In genomic region chr3R:18719767-18720341, dm6 we compare ENCODE assay signal across 5 fruit fly cellular contexts.
TF ChIP-seq lines count a peak whose summit lies in the region.

No protein-coding gene starts in this region.

- peak; percentile 32 for TF ChIP-seq CTCF in whole organism, embryonic (GFP tag; optimal IDR thresholded peaks at IDR 0.05; lab: Kevin White, UChicago)

TF ChIP-seq in whole organism, adult, 20 proteins besides CTCF, POLR2A, EP300 and RAD21:
- peak; percentile 26 for TF ChIP-seq CG7045 (GFP tag; optimal IDR thresholded peaks at IDR 0.05; lab: Kevin White, UChicago)
- TF ChIP-seq toe (GFP tag; optimal IDR thresholded peaks at IDR 0.05; lab: Kevin White, UChicago), result peak; percentile 2
- peak; percentile 36 for TF ChIP-seq CG33017 (tag; optimal IDR thresholded peaks at IDR 0.05; lab: Kevin White, UChicago)
- no peak for TF ChIP-seq cnc (optimal IDR thresholded peaks at IDR 0.05; lab: Kevin White, UChicago)
- TF ChIP-seq CG12768 (GFP tag; optimal IDR thresholded peaks at IDR 0.05; lab: Kevin White, UChicago), result peak; percentile 17
- peak; percentile 37 for TF ChIP-seq Hr96 (GFP tag; optimal IDR thresholded peaks at IDR 0.05; lab: Kevin White, UChicago)
- TF ChIP-seq CG7101 (tag; optimal IDR thresholded peaks at IDR 0.05; lab: Kevin White, UChicago), result peak; percentile 10
- TF ChIP-seq tj (GFP tag; optimal IDR thresholded peaks at IDR 0.05; lab: Kevin White, UChicago), result no peak
- peak; percentile 29 for TF ChIP-seq CG5204 (GFP tag; optimal IDR thresholded peaks at IDR 0.05; lab: Kevin White, UChicago)
- TF ChIP-seq ovo (GFP tag; optimal IDR thresholded peaks at IDR 0.05; lab: Kevin White, UChicago), result no peak

TF ChIP-seq in whole organism, embryonic, 481 proteins besides CTCF, POLR2A, EP300 and RAD21 (continues in another document):
- TF ChIP-seq sens-2 (GFP tag; IDR thresholded peaks at IDR 0.05; lab: Robert Waterston, UW), result peak; percentile 52; the same call in 1 of the 2 replicates
- TF ChIP-seq CG6791 (GFP tag; IDR thresholded peaks at IDR 0.05; lab: Robert Waterston, UW; ENCODE audit: partially characterized antibody), result no peak
- no peak for TF ChIP-seq CG3065 (GFP tag; optimal IDR thresholded peaks at IDR 0.05; lab: Kevin White, UChicago)
- TF ChIP-seq br (optimal IDR thresholded peaks at IDR 0.05; lab: Kevin White, UChicago), result no peak
- TF ChIP-seq slp2 (GFP tag; optimal IDR thresholded peaks at IDR 0.05; lab: Kevin White, UChicago), result peak; percentile 58
- TF ChIP-seq btn (GFP tag; optimal IDR thresholded peaks at IDR 0.05; lab: Kevin White, UChicago), result peak; percentile 60
- peak; percentile 62 for TF ChIP-seq CG6254 (GFP tag; optimal IDR thresholded peaks at IDR 0.05; lab: Kevin White, UChicago)
- peak; percentile 32 for TF ChIP-seq CG4617 (GFP tag; optimal IDR thresholded peaks at IDR 0.05; lab: Kevin White, UChicago; ENCODE audit: borderline replicate concordance)
- TF ChIP-seq Tbp (GFP tag; optimal IDR thresholded peaks at IDR 0.05; lab: Kevin White, UChicago), result no peak
- no peak for TF ChIP-seq HLH4C (GFP tag; IDR thresholded peaks at IDR 0.05; lab: Robert Waterston, UW; ENCODE audit: partially characterized antibody)
- peak; percentile 81 for TF ChIP-seq odd (GFP tag; optimal IDR thresholded peaks at IDR 0.05; lab: Kevin White, UChicago)
- no peak for TF ChIP-seq sc (optimal IDR thresholded peaks at IDR 0.05; lab: Kevin White, UChicago)
- TF ChIP-seq sc (GFP tag; optimal IDR thresholded peaks at IDR 0.05; lab: Kevin White, UChicago), result peak; percentile 58
- peak; percentile 29 for TF ChIP-seq shn (GFP tag; optimal IDR thresholded peaks at IDR 0.05; lab: Kevin White, UChicago)
- peak; percentile 89 for TF ChIP-seq CoRest (tag; optimal IDR thresholded peaks at IDR 0.05; lab: Kevin White, UChicago)
- peak; percentile 86 for TF ChIP-seq CG17385 (GFP tag; optimal IDR thresholded peaks at IDR 0.05; lab: Kevin White, UChicago)
- peak; percentile 76 for TF ChIP-seq HLH54F (GFP tag; optimal IDR thresholded peaks at IDR 0.05; lab: Kevin White, UChicago)
- TF ChIP-seq ems (GFP tag; optimal IDR thresholded peaks at IDR 0.05; lab: Kevin White, UChicago), result peak; percentile 81
- TF ChIP-seq BEAF-32 (GFP tag; optimal IDR thresholded peaks at IDR 0.05; lab: Kevin White, UChicago), result no peak
- TF ChIP-seq CG7987 (GFP tag; optimal IDR thresholded peaks at IDR 0.05; lab: Kevin White, UChicago), result peak; percentile 4

TF ChIP-seq in whole organism, prepupa, 60 proteins besides CTCF, POLR2A, EP300 and RAD21 (continues in another document):
- TF ChIP-seq topi (GFP tag; optimal IDR thresholded peaks at IDR 0.05; lab: Kevin White, UChicago), result peak; percentile 69
- TF ChIP-seq Sox102F (GFP tag; optimal IDR thresholded peaks at IDR 0.05; lab: Kevin White, UChicago), result peak; percentile 68
- TF ChIP-seq cyc (GFP tag; optimal IDR thresholded peaks at IDR 0.05; lab: Kevin White, UChicago), result peak; percentile 62
- TF ChIP-seq CG11294 (GFP tag; IDR thresholded peaks at IDR 0.05; lab: Robert Waterston, UW), result no peak; the same call in 1 of the 2 replicates
- TF ChIP-seq CG4318 (GFP tag; optimal IDR thresholded peaks at IDR 0.05; lab: Kevin White, UChicago), result peak; percentile 12
- no peak for TF ChIP-seq dac (GFP tag; optimal IDR thresholded peaks at IDR 0.05; lab: Kevin White, UChicago)
- peak; percentile 19 for TF ChIP-seq CG7368 (GFP tag; optimal IDR thresholded peaks at IDR 0.05; lab: Kevin White, UChicago)
- peak; percentile 30 for TF ChIP-seq CG9139 (GFP tag; optimal IDR thresholded peaks at IDR 0.05; lab: Kevin White, UChicago)
- peak; percentile 29 for TF ChIP-seq Hr4 (GFP tag; optimal IDR thresholded peaks at IDR 0.05; lab: Kevin White, UChicago)
- no peak for TF ChIP-seq esn (GFP tag; optimal IDR thresholded peaks at IDR 0.05; lab: Kevin White, UChicago)
- TF ChIP-seq eg (GFP tag; IDR thresholded peaks at IDR 0.05; lab: Robert Waterston, UW), result no peak
- TF ChIP-seq CG11762 (GFP tag; optimal IDR thresholded peaks at IDR 0.05; lab: Kevin White, UChicago; ENCODE audit: insufficient read depth), result peak; percentile 28
- peak; percentile 37 for TF ChIP-seq net (GFP tag; optimal IDR thresholded peaks at IDR 0.05; lab: Kevin White, UChicago)
- TF ChIP-seq Eip75B (GFP tag; optimal IDR thresholded peaks at IDR 0.05; lab: Kevin White, UChicago), result peak; percentile 74
- TF ChIP-seq Blimp-1 (GFP tag; optimal IDR thresholded peaks at IDR 0.05; lab: Kevin White, UChicago), result peak; percentile 19
- TF ChIP-seq spab (GFP tag; optimal IDR thresholded peaks at IDR 0.05; lab: Kevin White, UChicago), result peak; percentile 70
- peak; percentile 74 for TF ChIP-seq Ets96B (tag; optimal IDR thresholded peaks at IDR 0.05; lab: Kevin White, UChicago)
- peak; percentile 68 for TF ChIP-seq CG6792 (GFP tag; optimal IDR thresholded peaks at IDR 0.05; lab: Kevin White, UChicago)
- peak; percentile 63 for TF ChIP-seq CG10631 (GFP tag; optimal IDR thresholded peaks at IDR 0.05; lab: Kevin White, UChicago)
- peak; percentile 13 for TF ChIP-seq CG6276 (GFP tag; optimal IDR thresholded peaks at IDR 0.05; lab: Kevin White, UChicago)
- peak; percentile 69 for TF ChIP-seq Smox (GFP tag; optimal IDR thresholded peaks at IDR 0.05; lab: Kevin White, UChicago)

TF ChIP-seq in whole organism, pupa, 21 proteins besides CTCF, POLR2A, EP300 and RAD21:
- no peak; the same call in 1 of the 2 replicates for TF ChIP-seq CG12605 (GFP tag; IDR thresholded peaks at IDR 0.05; lab: Robert Waterston, UW)
- no peak for TF ChIP-seq CG4496 (GFP tag; IDR thresholded peaks at IDR 0.05; lab: Robert Waterston, UW)
- TF ChIP-seq CG8159 (tag; optimal IDR thresholded peaks at IDR 0.05; lab: Kevin White, UChicago), result peak; percentile 79
- TF ChIP-seq CG15710 (tag; optimal IDR thresholded peaks at IDR 0.05; lab: Kevin White, UChicago), result peak; percentile 73
- no peak for TF ChIP-seq D1 (tag; optimal IDR thresholded peaks at IDR 0.05; lab: Kevin White, UChicago)
- TF ChIP-seq Pif1A (GFP tag; optimal IDR thresholded peaks at IDR 0.05; lab: Kevin White, UChicago), result peak; percentile 53
- TF ChIP-seq CG8301 (tag; optimal IDR thresholded peaks at IDR 0.05; lab: Kevin White, UChicago), result no peak
- peak; percentile 41 for TF ChIP-seq gl (tag; optimal IDR thresholded peaks at IDR 0.05; lab: Kevin White, UChicago)
- TF ChIP-seq CG32121 (GFP tag; IDR thresholded peaks at IDR 0.05; lab: Robert Waterston, UW), result no peak
- peak; percentile 9 for TF ChIP-seq CG13204 (GFP tag; optimal IDR thresholded peaks at IDR 0.05; lab: Kevin White, UChicago)
- TF ChIP-seq CG10348 (GFP tag; IDR thresholded peaks at IDR 0.05; lab: Robert Waterston, UW), result no peak
- peak; percentile 42 for TF ChIP-seq CG14655 (GFP tag; optimal IDR thresholded peaks at IDR 0.05; lab: Kevin White, UChicago)
- peak; percentile 37 for TF ChIP-seq CG34367 (tag; optimal IDR thresholded peaks at IDR 0.05; lab: Kevin White, UChicago)
- TF ChIP-seq EcR (GFP tag; optimal IDR thresholded peaks at IDR 0.05; lab: Kevin White, UChicago), result no peak
- TF ChIP-seq Pif1B (GFP tag; optimal IDR thresholded peaks at IDR 0.05; lab: Kevin White, UChicago), result peak; percentile 43
TF ChIP-seq in whole organism, pupa: peak in this region for 8.

TF ChIP-seq in whole organism, wandering third instar larva, 38 proteins besides CTCF, POLR2A, EP300 and RAD21 (continues in another document):
- TF ChIP-seq dl (GFP tag; optimal IDR thresholded peaks at IDR 0.05; lab: Kevin White, UChicago; ENCODE audit: insufficient read depth in 1 of 2, partially characterized antibody in 2 of 2) (no peak), Vsx2 (GFP tag; optimal IDR thresholded peaks at IDR 0.05; lab: Kevin White, UChicago; ENCODE audit: partially characterized antibody) (no peak), dmrt93B (GFP tag; optimal IDR thresholded peaks at IDR 0.05; lab: Kevin White, UChicago) (peak; percentile 39), dsf (GFP tag; optimal IDR thresholded peaks at IDR 0.05; lab: Kevin White, UChicago; ENCODE audit: borderline replicate concordance) (no peak), OdsH (GFP tag; optimal IDR thresholded peaks at IDR 0.05; lab: Kevin White, UChicago) (peak; percentile 74), Mio (GFP tag; optimal IDR thresholded peaks at IDR 0.05; lab: Kevin White, UChicago) (no peak), tai (GFP tag; optimal IDR thresholded peaks at IDR 0.05; lab: Kevin White, UChicago) (no peak), GATAd (GFP tag; optimal IDR thresholded peaks at IDR 0.05; lab: Kevin White, UChicago) (no peak), Jra (GFP tag; optimal IDR thresholded peaks at IDR 0.05; lab: Kevin White, UChicago) (peak; percentile 54), woc (GFP tag; optimal IDR thresholded peaks at IDR 0.05; lab: Kevin White, UChicago) (peak; percentile 62), rgr (GFP tag; optimal IDR thresholded peaks at IDR 0.05; lab: Kevin White, UChicago) (peak; percentile 74), Dfd (GFP tag; optimal IDR thresholded peaks at IDR 0.05; lab: Kevin White, UChicago) (no peak), Sp1 (GFP tag; optimal IDR thresholded peaks at IDR 0.05; lab: Kevin White, UChicago) (peak; percentile 82), ey (GFP tag; optimal IDR thresholded peaks at IDR 0.05; lab: Kevin White, UChicago) (peak; percentile 82), Abd-B (GFP tag; optimal IDR thresholded peaks at IDR 0.05; lab: Kevin White, UChicago) (no peak), Hr78 (GFP tag; optimal IDR thresholded peaks at IDR 0.05; lab: Kevin White, UChicago) (no peak), Myc (optimal IDR thresholded peaks at IDR 0.05; lab: Kevin White, UChicago) (no peak), Hnf4 (GFP tag; optimal IDR thresholded peaks at IDR 0.05; lab: Kevin White, UChicago) (peak; percentile 61), jim (GFP tag; optimal IDR thresholded peaks at IDR 0.05; lab: Kevin White, UChicago) (no peak), sv (GFP tag; optimal IDR thresholded peaks at IDR 0.05; lab: Kevin White, UChicago) (peak; percentile 80), CrebA (GFP tag; optimal IDR thresholded peaks at IDR 0.05; lab: Kevin White, UChicago; ENCODE audit: borderline replicate concordance) (peak; percentile 11), Dif (GFP tag; optimal IDR thresholded peaks at IDR 0.05; lab: Kevin White, UChicago; ENCODE audit: partially characterized antibody) (no peak), fru (GFP tag; optimal IDR thresholded peaks at IDR 0.05; lab: Kevin White, UChicago) (peak; percentile 84), HLH106 (tag; optimal IDR thresholded peaks at IDR 0.05; lab: Kevin White, UChicago) (peak; percentile 83), CG9705 (GFP tag; optimal IDR thresholded peaks at IDR 0.05; lab: Kevin White, UChicago) (peak; percentile 59), psq (GFP tag; optimal IDR thresholded peaks at IDR 0.05; lab: Kevin White, UChicago) (peak; percentile 59), foxo (GFP tag; optimal IDR thresholded peaks at IDR 0.05; lab: Kevin White, UChicago) (peak in 1 of 2 experiments; percentile 82), br (GFP tag; optimal IDR thresholded peaks at IDR 0.05; lab: Kevin White, UChicago) (peak; percentile 71), CG32264 (GFP tag; optimal IDR thresholded peaks at IDR 0.05; lab: Kevin White, UChicago) (no peak), usp (GFP tag; optimal IDR thresholded peaks at IDR 0.05; lab: Kevin White, UChicago) (no peak), pan (optimal IDR thresholded peaks at IDR 0.05; lab: Kevin White, UChicago) (no peak)
